Worm (Caenorhabditis elegans): Measurements from ENCODE around the gene col-184.

DNA sequence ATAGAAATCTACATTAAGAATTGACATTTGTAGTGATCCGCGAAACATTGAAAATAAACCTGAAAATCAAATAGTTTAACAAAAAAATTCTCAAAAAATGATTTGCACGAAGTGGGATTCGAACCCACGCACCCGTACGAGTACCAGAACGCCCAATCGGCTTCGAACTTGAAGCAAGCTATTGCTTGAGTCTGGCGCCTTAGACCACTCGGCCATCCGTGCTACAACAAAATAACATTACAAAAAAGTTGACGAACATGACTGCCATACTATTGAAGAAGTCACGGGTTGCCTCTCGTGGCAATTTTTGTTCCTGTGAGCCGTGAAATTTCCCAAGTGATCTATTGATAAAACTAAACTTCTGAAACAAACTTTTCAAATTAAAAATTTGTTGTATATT is 26.0 kb upstream of the col-184 start:
- TF ChIP-seq nhr-237 (tag; optimal IDR thresholded peaks at IDR 0.05) (no peak), snpc-4 (tag; optimal IDR thresholded peaks at IDR 0.05) (no peak)
